Fruit fly (Drosophila melanogaster) whole organism, adult: ENCODE results near the gene Vps4.

Experiments used
- CG14711 ChIP-seq: fragments of 200-800 bp; sonication (Bioruptor generic); optimal IDR thresholded peaks from 2 replicates; lab custom pipeline; 2018; ENCODE audit warnings: missing biosample characterization, mild to moderate bottlenecking, missing genetic modification characterization, moderate library complexity
- bab1 ChIP-seq: fragments of 200-800 bp; sonication (Bioruptor generic); optimal IDR thresholded peaks from 3 replicates; lab custom pipeline; 2019; ENCODE audit warnings: missing biosample characterization, mild to moderate bottlenecking, missing genetic modification characterization, moderate library complexity
- cic ChIP-seq: fragments of 200-800 bp; sonication (Bioruptor generic); optimal IDR thresholded peaks from 2 replicates; lab custom pipeline; 2017; ENCODE audit warnings: missing biosample characterization, mild to moderate bottlenecking, missing genetic modification characterization, moderate library complexity
- kay ChIP-seq: fragments of 200-800 bp; sonication (Bioruptor generic); peaks from one replicate; lab custom pipeline; 2016; ENCODE audit warnings: missing biosample characterization, missing genetic modification characterization, borderline replicate concordance
- ovo ChIP-seq: fragments of 200-800 bp; sonication (Bioruptor generic); optimal IDR thresholded peaks from 2 replicates; lab custom pipeline; 2016; ENCODE audit warnings: missing biosample characterization, missing genetic modification characterization
- pad ChIP-seq: fragments of 200-800 bp; sonication (Bioruptor generic); optimal IDR thresholded peaks from 3 replicates; lab custom pipeline; 2017; ENCODE audit warnings: missing biosample characterization, missing genetic modification characterization, mild to moderate bottlenecking, moderate library complexity, missing genetic modification reagents
- tj ChIP-seq: fragments of 200-800 bp; sonication (Bioruptor generic); optimal IDR thresholded peaks from 3 replicates; lab custom pipeline; 2017; ENCODE audit warnings: missing biosample characterization, mild to moderate bottlenecking, missing genetic modification characterization, moderate library complexity

dm6 chrX:17886107-17886448 is 21.4 kb upstream of the Vps4 start:
- TF ChIP-seq cic (no peak), tj (no peak), kay (GFP tag; lab: Kevin White, UChicago) (no peak), CG14711 (tag; lab: Kevin White, UChicago) (no peak), ovo (GFP tag; lab: Kevin White, UChicago) (no peak), pad (GFP tag; lab: Kevin White, UChicago) (no peak), bab1 (no peak)
